Worm (Caenorhabditis elegans) whole organism, early embryonic: Measurements from ENCODE around the gene ptr-8.

Source experiments
- B0310.2 ChIP-seq: sonication (generic microtip); optimal IDR thresholded peaks from 2 replicates; lab custom pipeline; 2016; ENCODE audit warnings: mild to moderate bottlenecking, missing genetic modification characterization, missing compliant biosample characterization
- F13C5.2 ChIP-seq: sonication (generic microtip); optimal IDR thresholded peaks from 2 replicates; lab custom pipeline; 2017; ENCODE audit warnings: mild to moderate bottlenecking, missing genetic modification characterization, inconsistent platforms, missing compliant biosample characterization
- aly-1 ChIP-seq: sonication (generic microtip); optimal IDR thresholded peaks from 2 replicates; lab custom pipeline; 2016; ENCODE audit warnings: missing genetic modification characterization, missing compliant biosample characterization
- ama-1 ChIP-seq: fragments of 150-350 bp; optimal IDR thresholded peaks from 2 replicates; lab custom pipeline; 2014
- flt-1 ChIP-seq: fragments of 200-800 bp; sonication (Bioruptor generic); IDR thresholded peaks from 2 replicates; pipeline ENCODE4 v1.3.6; 2022; ENCODE audit warnings: missing genetic modification characterization, missing compliant biosample characterization
- hmbx-1 ChIP-seq: sonication (generic microtip); optimal IDR thresholded peaks from 2 replicates; lab custom pipeline; 2016; ENCODE audit warnings: mild to moderate bottlenecking, missing genetic modification characterization, missing compliant biosample characterization
- hnd-1 ChIP-seq: sonication (generic microtip); optimal IDR thresholded peaks from 2 replicates; lab custom pipeline; 2016; ENCODE audit warnings: missing genetic modification characterization, missing compliant biosample characterization
- pes-1 ChIP-seq: fragments of 200-800 bp; sonication (Bioruptor generic); IDR thresholded peaks from 2 replicates; pipeline ENCODE4 v1.3.6; 2022; ENCODE audit warnings: missing genetic modification reagents, missing genetic modification characterization, missing compliant biosample characterization
- scrt-1 ChIP-seq: fragments of 200-800 bp; sonication (Bioruptor generic); IDR thresholded peaks from 2 replicates; pipeline ENCODE4 v1.3.6; 2022; ENCODE audit warnings: missing genetic modification characterization, missing compliant biosample characterization
- tra-4 ChIP-seq: sonication (generic microtip); optimal IDR thresholded peaks from 2 replicates; lab custom pipeline; 2017; ENCODE audit warnings: missing genetic modification characterization, missing compliant biosample characterization

- TF ChIP-seq ama-1 (lab: Kevin White, UChicago) (no peak), flt-1 (no peak), scrt-1 (GFP tag; lab: Robert Waterston, UW) (no peak), B0310.2 (tag; lab: Kevin White, UChicago) (no peak), hmbx-1 (no peak), F13C5.2 (tag; lab: Kevin White, UChicago) (no peak), aly-1 (tag; lab: Kevin White, UChicago) (no peak), tra-4 (tag; lab: Kevin White, UChicago) (no peak), hnd-1 (tag; lab: Kevin White, UChicago) (no peak), pes-1 (GFP tag; lab: Robert Waterston, UW) (no peak)
These were observed 46.3 kb downstream of the ptr-8 start for ce11 chrII:10935336-10935735.
